Worm (Caenorhabditis elegans) whole organism, young adult: Measurements from ENCODE around the gene C28G1.6.
A peak's percentile ranks its signal among the peaks of the same experiment; 100 is the strongest.

Experiments
- B0261.1 ChIP-seq: sonication (generic microtip); optimal IDR thresholded peaks from 2 replicates; lab custom pipeline; 2016; ENCODE audit warnings: mild to moderate bottlenecking, missing genetic modification characterization, moderate library complexity, missing compliant biosample characterization
- D2030.7 ChIP-seq: fragments of 200-800 bp; sonication (Bioruptor generic); IDR thresholded peaks from 2 replicates; pipeline ENCODE4 v1.3.6; 2022; ENCODE audit warnings: missing genetic modification reagents, missing genetic modification characterization, missing compliant biosample characterization
- F10E7.11 ChIP-seq: sonication (generic microtip); optimal IDR thresholded peaks from 2 replicates; lab custom pipeline; 2017; ENCODE audit warnings: mild to moderate bottlenecking, missing genetic modification characterization, moderate library complexity, missing compliant biosample characterization
- T07F8.4 ChIP-seq: sonication (generic microtip); optimal IDR thresholded peaks from 2 replicates; lab custom pipeline; 2016; ENCODE audit warnings: mild to moderate bottlenecking, missing genetic modification characterization, moderate library complexity, missing compliant biosample characterization
- Y53F4B.3 ChIP-seq: fragments of 200-800 bp; sonication (Bioruptor generic); IDR thresholded peaks from 2 replicates; pipeline ENCODE4 v1.3.6; 2022; ENCODE audit warnings: missing genetic modification reagents, missing genetic modification characterization, missing compliant biosample characterization
- Y56A3A.18 ChIP-seq: fragments of 200-800 bp; sonication (Bioruptor generic); IDR thresholded peaks from 2 replicates; pipeline ENCODE4 v1.3.6; 2022; ENCODE audit warnings: missing genetic modification reagents, missing genetic modification characterization, missing compliant biosample characterization
- Y67H2A.10 ChIP-seq: fragments of 200-800 bp; sonication (Bioruptor generic); conservative IDR thresholded peaks from 2 replicates; pipeline ENCODE4 v1.3.6; 2022; ENCODE audit warnings: missing genetic modification reagents, missing genetic modification characterization, missing compliant biosample characterization
- ZK185.1 ChIP-seq: sonication (generic microtip); optimal IDR thresholded peaks from 2 replicates; lab custom pipeline; 2016; ENCODE audit warnings: mild to moderate bottlenecking, missing genetic modification characterization, missing compliant biosample characterization; ENCODE audit not compliant: poor library complexity, severe bottlenecking
- attf-6 ChIP-seq: fragments of 200-800 bp; sonication (Bioruptor generic); IDR thresholded peaks from 2 replicates; pipeline ENCODE4 v1.3.6; 2022; ENCODE audit warnings: missing genetic modification reagents, missing genetic modification characterization, missing compliant biosample characterization
- ceh-27 ChIP-seq: fragments of 200-800 bp; sonication (Bioruptor generic); optimal IDR thresholded peaks from 2 replicates; lab custom pipeline; 2018; ENCODE audit warnings: mild to moderate bottlenecking, missing genetic modification characterization, moderate library complexity, missing compliant biosample characterization
- ceh-40 ChIP-seq: fragments of 200-800 bp; sonication (Bioruptor generic); IDR thresholded peaks from 2 replicates; pipeline ENCODE4 v1.3.6; 2022; ENCODE audit warnings: missing genetic modification characterization, missing compliant biosample characterization
- ceh-58 ChIP-seq: fragments of 200-800 bp; sonication (Bioruptor generic); IDR thresholded peaks from 2 replicates; pipeline ENCODE4 v1.3.6; 2022; ENCODE audit warnings: missing genetic modification characterization, missing compliant biosample characterization
- ceh-91 ChIP-seq: fragments of 200-800 bp; sonication (Bioruptor generic); IDR thresholded peaks from 2 replicates; pipeline ENCODE4 v1.3.6; 2022; ENCODE audit warnings: missing genetic modification reagents, missing genetic modification characterization, missing compliant biosample characterization
- dpl-1 ChIP-seq: fragments of 150-350 bp; optimal IDR thresholded peaks from 2 replicates; lab custom pipeline; 2014; ENCODE audit warnings: missing biosample characterization, missing genetic modification reagents, missing genetic modification characterization
- egl-44 ChIP-seq: fragments of 200-800 bp; sonication (Bioruptor generic); IDR thresholded peaks from 2 replicates; pipeline ENCODE4 v1.3.6; 2022; ENCODE audit warnings: missing genetic modification reagents, missing genetic modification characterization, missing compliant biosample characterization
- gei-17 ChIP-seq: fragments of 200-800 bp; sonication (Bioruptor generic); optimal IDR thresholded peaks from 2 replicates; lab custom pipeline; 2018; ENCODE audit warnings: mild to moderate bottlenecking, missing genetic modification characterization, missing compliant biosample characterization
- hmg-1.2 ChIP-seq: fragments of 200-800 bp; sonication (Bioruptor generic); IDR thresholded peaks from 2 replicates; pipeline ENCODE4 v1.3.6; 2022; ENCODE audit warnings: missing genetic modification reagents, missing genetic modification characterization, missing compliant biosample characterization
- hmg-20 ChIP-seq: fragments of 200-800 bp; sonication (Bioruptor generic); IDR thresholded peaks from 2 replicates; pipeline ENCODE4 v1.3.6; 2022; ENCODE audit warnings: missing genetic modification reagents, missing genetic modification characterization, missing compliant biosample characterization
- hrde-1 ChIP-seq: sonication (generic microtip); optimal IDR thresholded peaks from 2 replicates; lab custom pipeline; 2016; ENCODE audit warnings: missing genetic modification characterization, mild to moderate bottlenecking, missing compliant biosample characterization, moderate library complexity, missing genotype, missing genetic modification reagents, borderline replicate concordance
- hsf-1 ChIP-seq: fragments of 200-800 bp; sonication (Bioruptor generic); IDR thresholded peaks from 2 replicates; pipeline ENCODE4 v1.3.6; 2022; ENCODE audit warnings: missing genetic modification reagents, missing genetic modification characterization, missing compliant biosample characterization
- let-607 ChIP-seq, 2 experiments: fragments of 200-800 bp in 1 of 2; sonication (Bioruptor generic) in 1 of 2; sonication (generic microtip) in 1 of 2; optimal IDR thresholded peaks; 2 replicates each; lab custom pipeline; 2016 to 2018; ENCODE audit warnings: mild to moderate bottlenecking in 2 of 2, missing compliant biosample characterization in 2 of 2, missing genetic modification characterization in 2 of 2, moderate library complexity in 2 of 2, missing genotype in 1 of 2
- lin-26 ChIP-seq: fragments of 200-800 bp; sonication (Bioruptor generic); IDR thresholded peaks from 2 replicates; pipeline ENCODE4 v1.3.6; 2022; ENCODE audit warnings: missing genetic modification reagents, missing genetic modification characterization, missing compliant biosample characterization
- lin-40 ChIP-seq: sonication (generic microtip); optimal IDR thresholded peaks from 2 replicates; lab custom pipeline; 2016; ENCODE audit warnings: missing genetic modification characterization, mild to moderate bottlenecking, missing compliant biosample characterization, missing genotype, missing genetic modification reagents
- lir-1 ChIP-seq: fragments of 200-800 bp; sonication (Bioruptor generic); conservative IDR thresholded peaks from 2 replicates; pipeline ENCODE4 v1.3.6; 2022; ENCODE audit warnings: missing genetic modification reagents, missing genetic modification characterization, missing compliant biosample characterization
- lsy-27 ChIP-seq: sonication (generic microtip); optimal IDR thresholded peaks from 2 replicates; lab custom pipeline; 2017; ENCODE audit warnings: missing genetic modification characterization, mild to moderate bottlenecking, missing compliant biosample characterization, antibody characterized with exemption, missing genotype, borderline replicate concordance; ENCODE audit not compliant: insufficient read depth
- madf-3 ChIP-seq: fragments of 200-800 bp; sonication (Bioruptor generic); IDR thresholded peaks from 2 replicates; pipeline ENCODE4 v1.3.6; 2022; ENCODE audit warnings: missing genetic modification reagents, missing genetic modification characterization, missing compliant biosample characterization
- nfyb-1 ChIP-seq: fragments of 200-800 bp; sonication (Bioruptor generic); IDR thresholded peaks from 2 replicates; pipeline ENCODE4 v1.3.6; 2022; ENCODE audit warnings: missing genetic modification reagents, missing genetic modification characterization, missing compliant biosample characterization
- nhr-27 ChIP-seq: fragments of 200-800 bp; sonication (Bioruptor generic); optimal IDR thresholded peaks from 2 replicates; lab custom pipeline; 2018; ENCODE audit warnings: mild to moderate bottlenecking, missing genetic modification characterization, moderate library complexity, missing compliant biosample characterization
- nhr-90 ChIP-seq: sonication (generic microtip); optimal IDR thresholded peaks from 2 replicates; lab custom pipeline; 2016; ENCODE audit warnings: missing genotype, mild to moderate bottlenecking, missing genetic modification characterization, missing compliant biosample characterization
- pbrm-1 ChIP-seq: fragments of 200-800 bp; sonication (Bioruptor generic); IDR thresholded peaks from 2 replicates; pipeline ENCODE4 v1.3.6; 2022; ENCODE audit warnings: missing genetic modification reagents, missing genetic modification characterization, missing compliant biosample characterization
- rcor-1 ChIP-seq: fragments of 200-800 bp; sonication (Bioruptor generic); IDR thresholded peaks from 2 replicates; pipeline ENCODE4 v1.3.6; 2022; ENCODE audit warnings: missing genetic modification reagents, missing genetic modification characterization, missing compliant biosample characterization
- rpc-1 ChIP-seq, 2 experiments: fragments of 150-350 bp in 1 of 2; sonication (generic microtip) in 1 of 2; optimal IDR thresholded peaks; 2 replicates each; lab custom pipeline; 2014 to 2018; ENCODE audit warnings: missing biosample characterization in 1 of 2, missing genetic modification characterization in 1 of 2, missing genetic modification reagents in 1 of 2, missing genotype in 1 of 2
- snpc-1.1 ChIP-seq: sonication (generic microtip); optimal IDR thresholded peaks from 2 replicates; lab custom pipeline; 2017; ENCODE audit warnings: missing genetic modification characterization, mild to moderate bottlenecking, missing compliant biosample characterization, antibody characterized with exemption, moderate library complexity, missing genotype, missing genetic modification reagents; ENCODE audit not compliant: insufficient read depth
- snpc-1.3 ChIP-seq: sonication (generic microtip); optimal IDR thresholded peaks from 2 replicates; lab custom pipeline; 2017; ENCODE audit warnings: missing genetic modification characterization, mild to moderate bottlenecking, missing compliant biosample characterization, antibody characterized with exemption, moderate library complexity, missing genotype, missing genetic modification reagents; ENCODE audit not compliant: insufficient read depth
- snpc-3.4 ChIP-seq: sonication (generic microtip); optimal IDR thresholded peaks from 2 replicates; lab custom pipeline; 2017; ENCODE audit warnings: missing genetic modification characterization, mild to moderate bottlenecking, missing compliant biosample characterization, antibody characterized with exemption, moderate library complexity, missing genotype, missing genetic modification reagents
- snpc-4 ChIP-seq, 5 experiments: fragments of 150-350 bp in 1 of 5; sonication (generic microtip) in 4 of 5; optimal IDR thresholded peaks; 2 replicates each; lab custom pipeline; 2014 to 2018; ENCODE audit warnings: missing genetic modification characterization in 5 of 5, missing biosample characterization in 3 of 5, antibody characterized with exemption in 2 of 5, mild to moderate bottlenecking in 2 of 5, missing compliant biosample characterization in 2 of 5, missing genotype in 2 of 5, moderate library complexity in 2 of 5, missing genetic modification reagents in 1 of 5
- tbp1 ChIP-seq: fragments of 200-800 bp; sonication (Bioruptor generic); optimal IDR thresholded peaks from 2 replicates; lab custom pipeline; 2018; ENCODE audit warnings: mild to moderate bottlenecking, missing genetic modification characterization, missing compliant biosample characterization
- unc-62 ChIP-seq: fragments of 150-350 bp; optimal IDR thresholded peaks from 2 replicates; lab custom pipeline; 2014; ENCODE audit warnings: missing biosample characterization, missing genetic modification reagents, missing genetic modification characterization
- zim-3 ChIP-seq: sonication (generic microtip); optimal IDR thresholded peaks from 2 replicates; lab custom pipeline; 2017; ENCODE audit warnings: mild to moderate bottlenecking, missing genetic modification characterization, moderate library complexity, missing compliant biosample characterization
- ztf-25 ChIP-seq: fragments of 200-800 bp; sonication (Bioruptor generic); IDR thresholded peaks from 2 replicates; pipeline ENCODE4 v1.3.6; 2022; ENCODE audit warnings: missing genetic modification reagents, missing genetic modification characterization, missing compliant biosample characterization

C28G1.6 gene

DNA sequence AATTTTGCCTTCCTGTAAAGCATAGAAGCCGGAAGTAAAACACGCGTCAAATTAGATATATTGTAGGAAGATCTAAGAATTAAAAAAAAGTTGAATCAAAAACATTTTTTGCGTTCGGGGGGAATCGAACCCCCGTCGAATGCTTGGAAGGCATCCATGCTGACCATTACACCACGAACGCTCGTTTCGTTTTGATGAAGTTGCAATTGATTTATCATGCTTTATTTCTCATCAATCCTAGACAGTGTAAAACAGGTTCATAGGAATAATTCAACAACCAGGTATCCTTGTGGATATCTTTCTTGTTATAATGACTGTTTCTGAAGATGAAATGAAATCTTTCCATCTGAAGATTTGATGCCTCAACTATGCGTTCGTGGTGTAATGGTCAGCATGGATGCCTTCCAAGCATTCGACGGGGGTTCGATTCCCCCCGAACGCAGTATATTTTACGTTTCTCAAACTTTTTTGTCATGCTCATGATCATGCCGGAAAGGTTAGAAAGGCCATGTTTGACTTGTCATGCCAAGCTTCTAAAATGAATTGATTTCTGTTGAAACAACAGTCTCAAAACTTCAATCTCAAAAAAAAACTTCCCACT is 11.1 kb downstream of the C28G1.6 start (continued):
- TF ChIP-seq lir-1 (GFP tag; lab: Robert Waterston, UW) (no peak), ceh-27 (GFP tag; lab: Kevin White, UChicago) (no peak), dpl-1 (no peak), hrde-1 (tag; lab: Kevin White, UChicago) (no peak), B0261.1 (tag; lab: Kevin White, UChicago) (peak; percentile 75), rcor-1 (GFP tag; lab: Robert Waterston, UW) (no peak), lin-40 (peak; percentile 54), snpc-3.4 (tag; lab: Kevin White, UChicago) (peak; percentile 43), nhr-90 (tag; lab: Kevin White, UChicago) (peak; percentile 58), ZK185.1 (tag; lab: Kevin White, UChicago) (peak; percentile 56), rpc-1 (optimal IDR thresholded peaks at IDR 0.05; lab: Kevin White, UChicago) (peak; percentile 88), rpc-1 (tag; optimal IDR thresholded peaks at IDR 0.05; lab: Kevin White, UChicago) (peak; percentile 86), unc-62 (GFP tag; lab: Kevin White, UChicago) (no peak), let-607 (tag; optimal IDR thresholded peaks at IDR 0.05; lab: Kevin White, UChicago) (peak in 1 of 2 experiments; percentile 43), hmg-20 (GFP tag; lab: Robert Waterston, UW) (peak; percentile 13; the same call in 1 of the 2 replicates), gei-17 (GFP tag; lab: Kevin White, UChicago) (no peak), zim-3 (tag; lab: Kevin White, UChicago) (no peak), snpc-1.1 (no peak), Y67H2A.10 (no peak), ceh-58 (GFP tag; lab: Robert Waterston, UW) (no peak), madf-3 (GFP tag; lab: Robert Waterston, UW) (0 out of 2 replicates have a peak, but pooled peaks have one; percentile 26), nfyb-1 (GFP tag; lab: Robert Waterston, UW) (0 out of 2 replicates have a peak, but pooled peaks have one; percentile 43)

DNA sequence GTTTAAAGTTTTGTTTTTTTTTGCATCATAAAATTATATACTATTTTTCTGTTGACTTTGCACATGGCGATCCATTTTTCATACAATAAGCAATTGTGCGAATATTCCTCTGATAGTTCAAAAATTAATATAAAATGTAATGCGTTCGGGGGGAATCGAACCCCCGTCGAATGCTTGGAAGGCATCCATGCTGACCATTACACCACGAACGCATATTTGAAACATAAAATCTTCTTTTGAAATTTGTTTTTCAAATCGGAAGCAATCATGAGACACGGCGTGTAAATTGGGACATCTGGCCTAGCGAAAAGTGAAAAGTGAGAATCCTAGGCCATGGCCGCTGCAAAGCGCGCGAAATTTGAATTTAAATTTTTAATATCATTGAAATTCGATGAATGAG is 12.6 kb downstream of the C28G1.6 start:
- TF ChIP-seq rcor-1 (GFP tag; lab: Robert Waterston, UW), result peak; percentile 76
- peak; percentile 56; the same call in 1 of the 2 replicates for TF ChIP-seq Y56A3A.18
- peak; percentile 51 for TF ChIP-seq hmg-1.2
- peak; percentile 53 for TF ChIP-seq rpc-1 (optimal IDR thresholded peaks at IDR 0.05; lab: Kevin White, UChicago)
- peak; percentile 72 for TF ChIP-seq rpc-1 (tag; optimal IDR thresholded peaks at IDR 0.05; lab: Kevin White, UChicago)
- TF ChIP-seq pbrm-1 (GFP tag; lab: Robert Waterston, UW), result peak; percentile 63
- TF ChIP-seq attf-6 (GFP tag; lab: Robert Waterston, UW), result 0 out of 2 replicates have a peak, but pooled peaks have one; percentile 31
- 0 out of 2 replicates have a peak, but pooled peaks have one; percentile 17 for TF ChIP-seq Y53F4B.3 (GFP tag; lab: Robert Waterston, UW)
- peak; percentile 6 for TF ChIP-seq snpc-1.3
- 0 out of 2 replicates have a peak, but pooled peaks have one; percentile 14 for TF ChIP-seq egl-44
- peak; percentile 87 for TF ChIP-seq D2030.7 (GFP tag; lab: Robert Waterston, UW)
- TF ChIP-seq lin-26 (GFP tag; lab: Robert Waterston, UW), result peak; percentile 47
- peak; percentile 81 for TF ChIP-seq tbp1 (GFP tag; lab: Kevin White, UChicago)

DNA sequence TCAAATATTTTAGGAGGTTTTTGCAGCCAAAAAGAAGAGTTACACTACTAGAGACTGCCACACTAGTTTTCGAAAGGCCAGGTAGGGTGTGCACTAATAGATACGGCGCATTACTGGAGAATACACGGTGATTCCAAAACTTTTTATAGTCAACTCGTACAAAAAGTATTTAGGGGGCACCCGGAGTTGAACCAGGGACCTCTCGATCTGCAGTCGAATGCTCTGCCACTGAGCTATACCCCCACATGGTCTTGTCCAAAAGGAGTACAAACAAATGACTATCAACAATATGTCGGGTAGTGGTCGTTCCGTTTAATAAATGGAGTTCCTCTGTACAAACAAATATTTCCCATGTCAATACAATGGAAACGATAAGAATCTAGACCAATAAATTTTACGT is 13.1 kb downstream of the C28G1.6 start:
- no peak for TF ChIP-seq ceh-91 (GFP tag; lab: Robert Waterston, UW)
- peak; percentile 43; the same call in 1 of the 2 replicates for TF ChIP-seq hmg-1.2
- no peak for TF ChIP-seq lin-40
- TF ChIP-seq T07F8.4, result peak; percentile 4
- TF ChIP-seq lsy-27 (tag; lab: Kevin White, UChicago), result no peak
- peak; percentile 63 for TF ChIP-seq B0261.1 (tag; lab: Kevin White, UChicago)
- peak; percentile 76; the same call in 1 of the 2 replicates for TF ChIP-seq egl-44
- no peak for TF ChIP-seq ztf-25 (GFP tag; lab: Robert Waterston, UW)
- TF ChIP-seq madf-3 (GFP tag; lab: Robert Waterston, UW), result 0 out of 2 replicates have a peak, but pooled peaks have one; percentile 17
- 0 out of 2 replicates have a peak, but pooled peaks have one; percentile 10 for TF ChIP-seq hsf-1 (GFP tag; lab: Robert Waterston, UW)
- TF ChIP-seq snpc-4 (GFP tag; optimal IDR thresholded peaks at IDR 0.05; lab: Kevin White, UChicago), result peak; percentile 27
- TF ChIP-seq snpc-4 (tag; optimal IDR thresholded peaks at IDR 0.05; lab: Kevin White, UChicago), result no peak
- peak; percentile 84 for TF ChIP-seq lin-26 (GFP tag; lab: Robert Waterston, UW)
- no peak for TF ChIP-seq F10E7.11 (tag; lab: Kevin White, UChicago)
- TF ChIP-seq pbrm-1 (GFP tag; lab: Robert Waterston, UW), result peak; percentile 32; the same call in 1 of the 2 replicates
- no peak for TF ChIP-seq nhr-27 (tag; lab: Kevin White, UChicago)
- peak; percentile 13 for TF ChIP-seq snpc-1.3
- 0 out of 2 replicates have a peak, but pooled peaks have one; percentile 51 for TF ChIP-seq ceh-40 (GFP tag; lab: Robert Waterston, UW)
